Fruit fly (Drosophila melanogaster): ENCODE results near the gene ct.

dm6 chrX:7695391-7696053 is 87.3 kb downstream of the ct start:
- no peak for TF ChIP-seq toe (GFP tag; optimal IDR thresholded peaks at IDR 0.05)
- peak; percentile 57 for TF ChIP-seq tj (GFP tag; optimal IDR thresholded peaks at IDR 0.05)
- peak; percentile 42 for TF ChIP-seq Mnt (GFP tag; optimal IDR thresholded peaks at IDR 0.05)
- TF ChIP-seq pad (GFP tag; optimal IDR thresholded peaks at IDR 0.05), result no peak
- TF ChIP-seq ovo (GFP tag; optimal IDR thresholded peaks at IDR 0.05), result no peak
- no peak for TF ChIP-seq CG11617 (GFP tag; optimal IDR thresholded peaks at IDR 0.05)
- TF ChIP-seq CG7101 (tag; optimal IDR thresholded peaks at IDR 0.05), result no peak
- TF ChIP-seq kay (GFP tag; ENCODE audit: borderline replicate concordance), result peak; percentile 92
- TF ChIP-seq CG12768 (GFP tag; optimal IDR thresholded peaks at IDR 0.05), result no peak
- no peak for TF ChIP-seq CG33017 (tag; optimal IDR thresholded peaks at IDR 0.05)
- no peak for TF ChIP-seq bab1 (GFP tag; optimal IDR thresholded peaks at IDR 0.05)
- no peak for TF ChIP-seq CG7045 (GFP tag; optimal IDR thresholded peaks at IDR 0.05)

All from whole organism, adult.